Fruit fly (Drosophila melanogaster) whole organism, adult: Measurements from ENCODE around the gene Sfp79B.

ENCODE experiments used
- CG12768 ChIP-seq: fragments of 200-800 bp; sonication (Bioruptor generic); optimal IDR thresholded peaks from 2 replicates; lab custom pipeline; 2017; ENCODE audit warnings: missing biosample characterization, missing genetic modification characterization, mild to moderate bottlenecking, moderate library complexity, missing genetic modification reagents
- CG14711 ChIP-seq: fragments of 200-800 bp; sonication (Bioruptor generic); optimal IDR thresholded peaks from 2 replicates; lab custom pipeline; 2018; ENCODE audit warnings: missing biosample characterization, mild to moderate bottlenecking, missing genetic modification characterization, moderate library complexity
- CG33017 ChIP-seq: fragments of 200-800 bp; sonication (Bioruptor generic); optimal IDR thresholded peaks from 2 replicates; lab custom pipeline; 2018; ENCODE audit warnings: missing biosample characterization, mild to moderate bottlenecking, missing genetic modification characterization, moderate library complexity
- ovo ChIP-seq: fragments of 200-800 bp; sonication (Bioruptor generic); optimal IDR thresholded peaks from 2 replicates; lab custom pipeline; 2016; ENCODE audit warnings: missing biosample characterization, missing genetic modification characterization
- pad ChIP-seq: fragments of 200-800 bp; sonication (Bioruptor generic); optimal IDR thresholded peaks from 3 replicates; lab custom pipeline; 2017; ENCODE audit warnings: missing biosample characterization, missing genetic modification characterization, mild to moderate bottlenecking, moderate library complexity, missing genetic modification reagents
- tj ChIP-seq: fragments of 200-800 bp; sonication (Bioruptor generic); optimal IDR thresholded peaks from 3 replicates; lab custom pipeline; 2017; ENCODE audit warnings: missing biosample characterization, mild to moderate bottlenecking, missing genetic modification characterization, moderate library complexity

DNA sequence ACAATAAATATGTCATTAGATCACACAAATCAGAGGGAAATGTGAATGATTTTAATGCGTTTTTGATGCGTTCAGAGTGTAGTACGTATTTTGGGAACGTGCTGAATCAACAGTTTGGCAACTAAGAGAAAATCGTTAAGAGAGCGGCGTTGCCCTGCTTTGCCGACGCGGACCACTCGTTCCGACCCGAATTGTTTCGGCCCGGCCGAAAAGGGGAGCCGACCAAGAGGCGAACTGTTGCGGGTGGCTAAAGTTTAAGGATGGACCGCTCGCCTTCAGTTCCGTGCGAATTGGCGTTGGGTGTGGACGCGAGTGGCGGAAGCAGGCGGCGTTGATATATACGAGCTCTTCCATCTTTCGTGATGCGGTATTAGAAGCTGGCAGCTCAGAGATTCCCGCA lies 45.4 kb upstream of the Sfp79B start, which contains the start of gene Oct-TyrR:
- TF ChIP-seq CG12768 (GFP tag; lab: Kevin White, UChicago) (no peak), CG14711 (tag; lab: Kevin White, UChicago) (no peak), ovo (no peak), tj (GFP tag; lab: Kevin White, UChicago) (no peak), CG33017 (tag; lab: Kevin White, UChicago) (no peak), pad (no peak)
